Fruit fly (Drosophila melanogaster) whole organism: Measurements from ENCODE around the gene dre4.

Experiments used
- CG8478 ChIP-seq: fragments of >200 bp; optimal IDR thresholded peaks from 2 replicates; lab custom pipeline; 2018; ENCODE audit warnings: inconsistent platforms
- Dll ChIP-seq: fragments of >200 bp; optimal IDR thresholded peaks from 2 replicates; lab custom pipeline; 2017
- EcR ChIP-seq, 2 experiments: fragments of >200 bp; optimal IDR thresholded peaks; 2 replicates each; lab custom pipeline; 2017; ENCODE audit warnings: missing biosample characterization in 2 of 2, missing genetic modification characterization in 2 of 2, missing genetic modification reagents in 2 of 2
- pan ChIP-seq: fragments of >200 bp; optimal IDR thresholded peaks from 2 replicates; lab custom pipeline; 2017
- psq ChIP-seq: fragments of >200 bp; optimal IDR thresholded peaks from 2 replicates; lab custom pipeline; 2017
- usp ChIP-seq: fragments of >200 bp; optimal IDR thresholded peaks from 2 replicates; lab custom pipeline; 2017; ENCODE audit warnings: missing biosample characterization, missing genetic modification characterization, mixed read lengths

DNA sequence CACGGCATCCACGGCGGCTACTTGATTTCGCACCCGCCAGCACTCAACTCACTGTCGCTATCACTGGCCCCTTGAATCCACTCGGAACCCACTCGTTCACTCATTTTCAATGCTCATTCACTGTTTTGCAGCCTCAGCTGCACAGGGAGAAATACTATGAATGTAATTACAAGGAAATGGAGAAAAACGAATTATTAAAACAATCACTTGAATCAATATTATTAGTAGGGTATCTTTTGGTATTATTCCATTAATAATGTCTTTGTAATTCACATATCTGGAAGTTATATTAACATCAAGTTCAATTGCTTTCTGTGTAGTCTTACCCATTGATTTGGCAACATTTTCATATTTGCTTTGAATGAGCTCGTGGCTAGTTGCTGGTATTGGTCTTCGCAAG lies 24.5 kb upstream of the dre4 start:
- TF ChIP-seq psq (lab: Kevin White, UChicago) (no peak), Dll (lab: Kevin White, UChicago) (no peak), usp (no peak), pan (lab: Kevin White, UChicago) (no peak), CG8478 (no peak), EcR (GFP tag; optimal IDR thresholded peaks at IDR 0.05; lab: Kevin White, UChicago) (no peak)
